Worm (Caenorhabditis elegans): ENCODE measurements around the gene msp-58.

msp-58 gene

DNA sequence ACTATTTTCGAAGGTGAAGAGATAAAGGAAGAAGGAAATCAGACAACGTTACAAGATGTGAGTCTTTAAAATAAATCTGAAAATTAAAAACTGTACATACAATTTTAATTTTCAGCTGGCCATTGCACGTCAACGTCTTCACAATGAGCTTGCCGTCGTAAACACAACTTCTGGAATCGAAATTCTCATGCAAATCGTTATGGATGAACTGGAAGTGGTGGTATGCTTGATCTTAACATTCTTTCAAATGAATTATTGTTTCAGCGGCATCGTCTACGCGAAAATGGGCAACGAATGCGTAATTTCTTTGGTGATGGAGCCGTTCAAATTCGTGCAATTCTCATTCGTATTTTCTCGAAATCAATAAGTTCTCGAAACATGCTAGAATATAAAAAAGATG lies 46.2 kb downstream of the msp-58 start:
- TF ChIP-seq Y5F2A.4 (GFP tag; optimal IDR thresholded peaks at IDR 0.05) (no peak), unc-62 (GFP tag; optimal IDR thresholded peaks at IDR 0.05 in 1 of 2) (peak in 1 of 2 experiments; percentile 96), unc-62 (tag; optimal IDR thresholded peaks at IDR 0.05) (no peak)
